Worm (Caenorhabditis elegans) whole organism, mixed stage, embryonic: ENCODE results near the gene idpb-5.

ENCODE experiments used
- M03D4.4 ChIP-seq: sonication (generic microtip); optimal IDR thresholded peaks from 2 replicates; lab custom pipeline; 2017; ENCODE audit warnings: mild to moderate bottlenecking, missing genetic modification characterization, missing compliant biosample characterization
- bed-3 ChIP-seq: fragments of 200-800 bp; sonication (Bioruptor generic); optimal IDR thresholded peaks from 3 replicates; lab custom pipeline; 2018; ENCODE audit warnings: mild to moderate bottlenecking, missing genetic modification characterization, moderate library complexity, missing compliant biosample characterization
- blmp-1 ChIP-seq: fragments of 150-350 bp; optimal IDR thresholded peaks from 2 replicates; lab custom pipeline; 2014; ENCODE audit warnings: missing biosample characterization, missing genetic modification characterization
- ceh-39 ChIP-seq: fragments of 150-350 bp; optimal IDR thresholded peaks from 2 replicates; lab custom pipeline; 2014; ENCODE audit warnings: missing biosample characterization, missing genetic modification characterization
- ceh-43 ChIP-seq: fragments of 200-800 bp; sonication (Bioruptor generic); optimal IDR thresholded peaks from 2 replicates; lab custom pipeline; 2018; ENCODE audit warnings: mild to moderate bottlenecking, missing genetic modification characterization, moderate library complexity, missing compliant biosample characterization
- ces-1 ChIP-seq: fragments of 150-350 bp; optimal IDR thresholded peaks from 2 replicates; lab custom pipeline; 2014; ENCODE audit warnings: missing biosample characterization, missing genetic modification reagents, missing genetic modification characterization
- drap-1 ChIP-seq: fragments of 200-800 bp; sonication (Bioruptor generic); optimal IDR thresholded peaks from 3 replicates; lab custom pipeline; 2018; ENCODE audit warnings: mild to moderate bottlenecking, missing genetic modification characterization, missing compliant biosample characterization
- elt-1 ChIP-seq: sonication (generic microtip); optimal IDR thresholded peaks from 2 replicates; lab custom pipeline; 2017; ENCODE audit warnings: missing genetic modification characterization, mild to moderate bottlenecking, missing compliant biosample characterization, antibody characterized with exemption, moderate library complexity, borderline replicate concordance; ENCODE audit not compliant: insufficient read depth
- elt-3 ChIP-seq: fragments of 150-350 bp; optimal IDR thresholded peaks from 2 replicates; lab custom pipeline; 2014; ENCODE audit warnings: missing biosample characterization, missing genetic modification characterization
- flh-1 ChIP-seq: fragments of 200-800 bp; sonication (Bioruptor generic); optimal IDR thresholded peaks from 2 replicates; lab custom pipeline; 2018; ENCODE audit warnings: mild to moderate bottlenecking, missing genetic modification characterization, moderate library complexity, missing compliant biosample characterization
- ham-2 ChIP-seq: fragments of 200-800 bp; sonication (Bioruptor generic); optimal IDR thresholded peaks from 2 replicates; lab custom pipeline; 2018; ENCODE audit warnings: mild to moderate bottlenecking, missing genetic modification characterization, missing compliant biosample characterization
- hlh-1 ChIP-seq: fragments of 150-350 bp; optimal IDR thresholded peaks from 2 replicates; lab custom pipeline; 2014; ENCODE audit warnings: missing biosample characterization, missing genetic modification reagents, missing genetic modification characterization
- lin-13 ChIP-seq: fragments of 150-350 bp; optimal IDR thresholded peaks from 2 replicates; lab custom pipeline; 2014; ENCODE audit warnings: missing biosample characterization, missing genetic modification characterization
- lin-32 ChIP-seq: fragments of 200-800 bp; sonication (Bioruptor generic); optimal IDR thresholded peaks from 2 replicates; lab custom pipeline; 2018; ENCODE audit warnings: mild to moderate bottlenecking, missing genetic modification characterization, missing compliant biosample characterization
- lsy-2 ChIP-seq: fragments of 150-350 bp; optimal IDR thresholded peaks from 2 replicates; lab custom pipeline; 2014; ENCODE audit warnings: missing biosample characterization, missing genetic modification characterization
- mep-1 ChIP-seq: fragments of 150-350 bp; optimal IDR thresholded peaks from 2 replicates; lab custom pipeline; 2017; ENCODE audit warnings: missing biosample characterization, missing genetic modification reagents, missing genetic modification characterization, inconsistent platforms
- mls-2 ChIP-seq: sonication (generic microtip); optimal IDR thresholded peaks from 2 replicates; lab custom pipeline; 2016; ENCODE audit warnings: mild to moderate bottlenecking, missing genetic modification characterization, moderate library complexity, missing compliant biosample characterization
- nhr-12 ChIP-seq: fragments of 150-350 bp; optimal IDR thresholded peaks from 2 replicates; lab custom pipeline; 2014; ENCODE audit warnings: missing biosample characterization, missing genetic modification characterization
- nhr-2 ChIP-seq: fragments of 150-350 bp; optimal IDR thresholded peaks from 2 replicates; lab custom pipeline; 2014; ENCODE audit warnings: missing biosample characterization, missing genetic modification characterization
- nhr-237 ChIP-seq: fragments of 150-350 bp; optimal IDR thresholded peaks from 2 replicates; lab custom pipeline; 2014; ENCODE audit warnings: missing biosample characterization, missing genetic modification characterization
- nhr-76 ChIP-seq: sonication (generic microtip); optimal IDR thresholded peaks from 2 replicates; lab custom pipeline; 2017; ENCODE audit warnings: missing biosample characterization, missing genetic modification characterization
- sem-2 ChIP-seq: fragments of 200-800 bp; sonication (Bioruptor generic); optimal IDR thresholded peaks from 2 replicates; lab custom pipeline; 2018; ENCODE audit warnings: mild to moderate bottlenecking, missing genetic modification characterization, missing compliant biosample characterization
- snpc-4 ChIP-seq: fragments of 150-350 bp; optimal IDR thresholded peaks from 2 replicates; lab custom pipeline; 2014; ENCODE audit warnings: missing biosample characterization, missing genetic modification characterization
- tbx-8 ChIP-seq: fragments of 200-800 bp; sonication (Bioruptor generic); optimal IDR thresholded peaks from 2 replicates; lab custom pipeline; 2018; ENCODE audit warnings: mild to moderate bottlenecking, missing genetic modification characterization, moderate library complexity, missing compliant biosample characterization
- unc-120 ChIP-seq: sonication (generic microtip); optimal IDR thresholded peaks from 2 replicates; lab custom pipeline; 2017; ENCODE audit warnings: missing genetic modification characterization, missing compliant biosample characterization; ENCODE audit not compliant: poor library complexity, severe bottlenecking
- unc-62 ChIP-seq: fragments of 150-350 bp; optimal IDR thresholded peaks from 2 replicates; lab custom pipeline; 2014; ENCODE audit warnings: missing biosample characterization, missing genetic modification reagents, missing genetic modification characterization
- zip-8 ChIP-seq: fragments of 150-350 bp; optimal IDR thresholded peaks from 2 replicates; lab custom pipeline; 2014; ENCODE audit warnings: missing biosample characterization, missing genetic modification characterization

idpb-5 gene

ce11 chrV:11849408-11849807, 10.1 kb downstream of the idpb-5 start:
- TF ChIP-seq unc-120 (tag; lab: Kevin White, UChicago), result no peak
- no peak for TF ChIP-seq zip-8 (tag; lab: Kevin White, UChicago)
- no peak for TF ChIP-seq ceh-39
- no peak for TF ChIP-seq elt-1
- TF ChIP-seq nhr-237 (tag; lab: Kevin White, UChicago), result no peak
- TF ChIP-seq unc-62 (GFP tag; lab: Kevin White, UChicago), result no peak
- TF ChIP-seq ham-2 (GFP tag; lab: Kevin White, UChicago), result no peak
- TF ChIP-seq elt-3 (tag; lab: Kevin White, UChicago), result no peak
- no peak for TF ChIP-seq snpc-4 (tag; lab: Kevin White, UChicago)
- no peak for TF ChIP-seq tbx-8 (GFP tag; lab: Kevin White, UChicago)
- TF ChIP-seq ces-1 (GFP tag; lab: Kevin White, UChicago), result no peak
- no peak for TF ChIP-seq nhr-2 (tag; lab: Kevin White, UChicago)
- TF ChIP-seq nhr-76, result no peak
- no peak for TF ChIP-seq lin-32 (GFP tag; lab: Kevin White, UChicago)
- TF ChIP-seq blmp-1 (tag; lab: Kevin White, UChicago), result no peak
- no peak for TF ChIP-seq bed-3 (GFP tag; lab: Kevin White, UChicago)

ce11 chrV:11852305-11852704, 13.0 kb downstream of the idpb-5 start:
- no peak for TF ChIP-seq M03D4.4 (tag; lab: Kevin White, UChicago)
- no peak for TF ChIP-seq elt-3 (tag; lab: Kevin White, UChicago)
- TF ChIP-seq bed-3 (GFP tag; lab: Kevin White, UChicago), result no peak
- TF ChIP-seq ces-1 (GFP tag; lab: Kevin White, UChicago), result peak; percentile 37
- TF ChIP-seq mls-2 (tag; lab: Kevin White, UChicago), result peak; percentile 30
- TF ChIP-seq flh-1 (GFP tag; lab: Kevin White, UChicago), result no peak

- no peak for TF ChIP-seq hlh-1 (tag; lab: Kevin White, UChicago)
- TF ChIP-seq bed-3 (GFP tag; lab: Kevin White, UChicago), result no peak
- no peak for TF ChIP-seq mls-2 (tag; lab: Kevin White, UChicago)
- TF ChIP-seq flh-1 (GFP tag; lab: Kevin White, UChicago), result no peak
- no peak for TF ChIP-seq ceh-39
- TF ChIP-seq lsy-2 (tag; lab: Kevin White, UChicago), result no peak
- TF ChIP-seq nhr-237 (tag; lab: Kevin White, UChicago), result no peak
- no peak for TF ChIP-seq blmp-1 (tag; lab: Kevin White, UChicago)
- no peak for TF ChIP-seq unc-62 (GFP tag; lab: Kevin White, UChicago)
- TF ChIP-seq nhr-76, result no peak
- no peak for TF ChIP-seq elt-1
- no peak for TF ChIP-seq mep-1 (tag; lab: Kevin White, UChicago)
- no peak for TF ChIP-seq lin-13 (tag; lab: Kevin White, UChicago)
- TF ChIP-seq ham-2 (GFP tag; lab: Kevin White, UChicago), result no peak
- TF ChIP-seq nhr-12, result no peak
- TF ChIP-seq drap-1 (GFP tag; lab: Kevin White, UChicago), result no peak
Measured at ce11 chrV:11853723-11854122, 14.4 kb downstream of the idpb-5 start.

ce11 chrV:11854905-11855304, 15.6 kb downstream of the idpb-5 start:
- TF ChIP-seq ces-1 (GFP tag; lab: Kevin White, UChicago), result peak; percentile 95
- no peak for TF ChIP-seq unc-120 (tag; lab: Kevin White, UChicago)
- TF ChIP-seq, all 35 proteins: peak for 1

ce11 chrV:11856022-11856421, 16.7 kb downstream of the idpb-5 start:
- TF ChIP-seq blmp-1 (tag; lab: Kevin White, UChicago), result no peak
- no peak for TF ChIP-seq sem-2

ce11 chrV:11857756-11858155, 18.4 kb downstream of the idpb-5 start:
- TF ChIP-seq hlh-1 (tag; lab: Kevin White, UChicago) (no peak), blmp-1 (tag; lab: Kevin White, UChicago) (no peak), ceh-43 (GFP tag; lab: Kevin White, UChicago) (no peak), M03D4.4 (tag; lab: Kevin White, UChicago) (no peak), lin-13 (tag; lab: Kevin White, UChicago) (no peak)
